Fruit fly (Drosophila melanogaster) whole organism, embryonic: ENCODE data around the gene Klp10A.

Experiments
- ATbp ChIP-seq: fragments of 200-800 bp; sonication (Bioruptor generic); optimal IDR thresholded peaks from 2 replicates; lab custom pipeline; 2017; ENCODE audit warnings: missing biosample characterization, mild to moderate bottlenecking, missing genetic modification characterization, missing genetic modification reagents
- Adf1 ChIP-seq: fragments of 200-800 bp; sonication (Bioruptor generic); IDR thresholded peaks from 2 replicates; pipeline ENCODE4 v1.3.6; 2022; ENCODE audit warnings: missing biosample characterization, missing genetic modification characterization
- Atf-2 ChIP-seq: fragments of 200-800 bp; sonication (Bioruptor generic); optimal IDR thresholded peaks from 2 replicates; lab custom pipeline; 2016; ENCODE audit warnings: missing biosample characterization, missing genetic modification characterization
- Bdp1 ChIP-seq: fragments of 200-800 bp; sonication (Bioruptor generic); optimal IDR thresholded peaks from 3 replicates; lab custom pipeline; 2016; ENCODE audit warnings: missing biosample characterization, missing genetic modification characterization
- BtbVII ChIP-seq: fragments of 200-800 bp; sonication (Bioruptor generic); optimal IDR thresholded peaks from 3 replicates; lab custom pipeline; 2017; ENCODE audit warnings: missing biosample characterization, mild to moderate bottlenecking, missing genetic modification characterization
- CG10462 ChIP-seq: fragments of 200-800 bp; sonication (Bioruptor generic); optimal IDR thresholded peaks from 2 replicates; lab custom pipeline; 2016; ENCODE audit warnings: missing biosample characterization, missing genetic modification characterization
- CG11696 ChIP-seq: fragments of 200-800 bp; sonication (Bioruptor generic); IDR thresholded peaks from 2 replicates; pipeline ENCODE4 v1.3.6; 2022; ENCODE audit warnings: missing biosample characterization, missing genetic modification characterization
- CG14014 ChIP-seq: fragments of 200-800 bp; sonication (Bioruptor generic); IDR thresholded peaks from 2 replicates; pipeline ENCODE4 v1.3.6; 2022; ENCODE audit warnings: missing biosample characterization, missing genetic modification characterization
- CG14667 ChIP-seq: fragments of 200-800 bp; sonication (Bioruptor generic); IDR thresholded peaks from 2 replicates; pipeline ENCODE4 v1.3.6; 2022; ENCODE audit warnings: missing biosample characterization, missing genetic modification characterization
- CG14710 ChIP-seq: fragments of 200-800 bp; sonication (Bioruptor generic); optimal IDR thresholded peaks from 3 replicates; lab custom pipeline; 2019; ENCODE audit warnings: missing biosample characterization, mild to moderate bottlenecking, missing genetic modification characterization, moderate library complexity
- CG17186 ChIP-seq: fragments of 200-800 bp; sonication (Bioruptor generic); optimal IDR thresholded peaks from 3 replicates; lab custom pipeline; 2017; ENCODE audit warnings: missing biosample characterization, missing genetic modification reagents, missing genetic modification characterization
- CG17359 ChIP-seq: fragments of 200-800 bp; sonication (Bioruptor generic); optimal IDR thresholded peaks from 3 replicates; lab custom pipeline; 2018; ENCODE audit warnings: missing biosample characterization, mild to moderate bottlenecking, missing genetic modification characterization, moderate library complexity
- CG18011 ChIP-seq: fragments of 200-800 bp; sonication (Bioruptor generic); optimal IDR thresholded peaks from 2 replicates; lab custom pipeline; 2017; ENCODE audit warnings: missing biosample characterization, missing genetic modification characterization, mild to moderate bottlenecking, moderate library complexity, missing genotype
- CG30020 ChIP-seq: fragments of 200-800 bp; optimal IDR thresholded peaks from 2 replicates; lab custom pipeline; 2019; ENCODE audit warnings: missing biosample characterization, mild to moderate bottlenecking, missing genetic modification characterization, moderate library complexity
- CG34376 ChIP-seq: fragments of 200-800 bp; sonication (Bioruptor generic); optimal IDR thresholded peaks from 2 replicates; lab custom pipeline; 2018; ENCODE audit warnings: missing biosample characterization, mild to moderate bottlenecking, missing genetic modification characterization
- CG3995 ChIP-seq: fragments of 200-800 bp; sonication (Bioruptor generic); optimal IDR thresholded peaks from 3 replicates; lab custom pipeline; 2016; ENCODE audit warnings: missing biosample characterization, missing genetic modification characterization
- CG6813 ChIP-seq: fragments of 200-800 bp; sonication (Bioruptor generic); optimal IDR thresholded peaks from 2 replicates; lab custom pipeline; 2017; ENCODE audit warnings: missing biosample characterization, missing genetic modification characterization, mild to moderate bottlenecking, moderate library complexity, missing genetic modification reagents
- CG6854 ChIP-seq: fragments of 200-800 bp; sonication (Bioruptor generic); optimal IDR thresholded peaks from 3 replicates; lab custom pipeline; 2017; ENCODE audit warnings: missing biosample characterization, mild to moderate bottlenecking, missing genetic modification characterization
- CG7839 ChIP-seq: fragments of 200-800 bp; sonication (Bioruptor generic); optimal IDR thresholded peaks from 3 replicates; lab custom pipeline; 2018; ENCODE audit warnings: missing biosample characterization, mild to moderate bottlenecking, missing genetic modification characterization, moderate library complexity
- CG8388 ChIP-seq: fragments of 200-800 bp; sonication (Bioruptor generic); optimal IDR thresholded peaks from 2 replicates; lab custom pipeline; 2019; ENCODE audit warnings: missing biosample characterization, mild to moderate bottlenecking, missing genetic modification characterization, moderate library complexity
- CG9215 ChIP-seq: fragments of 200-800 bp; sonication (Bioruptor generic); IDR thresholded peaks from 2 replicates; pipeline ENCODE4 v1.3.6; 2022; ENCODE audit warnings: missing biosample characterization, missing genetic modification characterization
- CG9609 ChIP-seq: fragments of 200-800 bp; sonication (Bioruptor generic); optimal IDR thresholded peaks from 3 replicates; lab custom pipeline; 2016; ENCODE audit warnings: missing biosample characterization, missing genetic modification characterization
- Doc2 ChIP-seq: fragments of 200-800 bp; sonication (Bioruptor generic); IDR thresholded peaks from 2 replicates; pipeline ENCODE4 v1.3.6; 2022; ENCODE audit warnings: missing biosample characterization, missing genetic modification characterization
- GATAe ChIP-seq: fragments of 200-800 bp; sonication (Bioruptor generic); conservative IDR thresholded peaks from 2 replicates; pipeline ENCODE4 v1.3.6; 2022; ENCODE audit warnings: missing biosample characterization, missing genetic modification characterization
- Kr ChIP-seq: fragments of 200-800 bp; sonication (Bioruptor generic); optimal IDR thresholded peaks from 2 replicates; lab custom pipeline; 2017; ENCODE audit warnings: missing biosample characterization, mild to moderate bottlenecking, missing genetic modification characterization
- Mad ChIP-seq: fragments of 200-800 bp; sonication (Bioruptor generic); optimal IDR thresholded peaks from 2 replicates; lab custom pipeline; 2016; ENCODE audit warnings: missing biosample characterization, missing genetic modification characterization
- PHDP ChIP-seq: fragments of 200-800 bp; sonication (Bioruptor generic); optimal IDR thresholded peaks from 3 replicates; lab custom pipeline; 2018; ENCODE audit warnings: missing biosample characterization, mild to moderate bottlenecking, missing genetic modification characterization, moderate library complexity
- Rfx ChIP-seq: fragments of 200-800 bp; sonication (Bioruptor generic); IDR thresholded peaks from 2 replicates; pipeline ENCODE4 v1.3.6; 2022; ENCODE audit warnings: missing biosample characterization, missing genetic modification characterization
- TFAM ChIP-seq: fragments of 200-800 bp; sonication (Bioruptor generic); optimal IDR thresholded peaks from 2 replicates; lab custom pipeline; 2017; ENCODE audit warnings: missing biosample characterization, missing genetic modification characterization, inconsistent platforms
- amos ChIP-seq: fragments of 200-800 bp; sonication (Bioruptor generic); IDR thresholded peaks from 2 replicates; pipeline ENCODE4 v1.3.6; 2022; ENCODE audit warnings: missing biosample characterization, missing genetic modification characterization; ENCODE audit not compliant: partially characterized antibody
- ap ChIP-seq: fragments of 200-800 bp; sonication (Bioruptor generic); IDR thresholded peaks from 2 replicates; pipeline ENCODE4 v1.3.6; 2022; ENCODE audit warnings: missing biosample characterization, missing genetic modification characterization
- cas ChIP-seq: fragments of 200-800 bp; sonication (Bioruptor generic); IDR thresholded peaks from 2 replicates; pipeline ENCODE4 v1.3.6; 2022; ENCODE audit warnings: missing biosample characterization, missing genetic modification characterization
- corto ChIP-seq: fragments of 200-800 bp; sonication (Bioruptor generic); optimal IDR thresholded peaks from 2 replicates; lab custom pipeline; 2016; ENCODE audit warnings: missing biosample characterization, mild to moderate bottlenecking, missing genetic modification characterization, moderate library complexity
- crol ChIP-seq: fragments of 200-800 bp; sonication (Bioruptor generic); IDR thresholded peaks from 2 replicates; pipeline ENCODE4 v1.3.6; 2022; ENCODE audit warnings: missing biosample characterization, missing genetic modification characterization
- dmrt99B ChIP-seq: fragments of 200-800 bp; sonication (Bioruptor generic); optimal IDR thresholded peaks from 2 replicates; lab custom pipeline; 2018; ENCODE audit warnings: missing biosample characterization, mild to moderate bottlenecking, missing genetic modification characterization, moderate library complexity
- dpn ChIP-seq, 2 experiments: fragments of 200-800 bp; sonication (Bioruptor generic); optimal IDR thresholded peaks; 3 replicates each; lab custom pipeline; 2016; ENCODE audit warnings: missing biosample characterization in 2 of 2, missing genetic modification characterization in 2 of 2
- ewg ChIP-seq: fragments of 200-800 bp; sonication (Bioruptor generic); optimal IDR thresholded peaks from 3 replicates; lab custom pipeline; 2017; ENCODE audit warnings: mild to moderate bottlenecking, missing biosample characterization, missing genetic modification reagents, missing genetic modification characterization
- nom ChIP-seq: fragments of 200-800 bp; sonication (Bioruptor generic); optimal IDR thresholded peaks from 2 replicates; lab custom pipeline; 2017; ENCODE audit warnings: missing biosample characterization, missing genetic modification characterization, mild to moderate bottlenecking, moderate library complexity, missing genetic modification reagents
- pita ChIP-seq: fragments of 200-800 bp; sonication (Bioruptor generic); optimal IDR thresholded peaks from 2 replicates; lab custom pipeline; 2017; ENCODE audit warnings: missing biosample characterization, mild to moderate bottlenecking, missing genetic modification characterization
- rib ChIP-seq: fragments of 200-800 bp; sonication (Bioruptor generic); IDR thresholded peaks from 2 replicates; pipeline ENCODE4 v1.3.6; 2022; ENCODE audit warnings: missing biosample characterization, missing genetic modification characterization
- sens ChIP-seq: fragments of 200-800 bp; sonication (Bioruptor generic); peaks from one replicate; lab custom pipeline; 2016; ENCODE audit warnings: missing biosample characterization, missing genetic modification characterization
- tin ChIP-seq: fragments of 200-800 bp; sonication (Bioruptor generic); optimal IDR thresholded peaks from 3 replicates; lab custom pipeline; 2016; ENCODE audit warnings: missing biosample characterization, missing genetic modification characterization
- z ChIP-seq: fragments of 200-800 bp; sonication (Bioruptor generic); IDR thresholded peaks from 3 replicates; pipeline ENCODE4 v1.3.6; 2022; ENCODE audit warnings: missing biosample characterization, missing genetic modification characterization

The Klp10A gene

dm6 chrX:11143820-11144219 is 6.9 kb upstream of the Klp10A start, which contains the start of gene CG15201:
Gene CG15201 (plus strand): TSS chrX:11144120.
- 0 out of 3 replicates have a peak, but pooled peaks have one; percentile 25 for TF ChIP-seq z (GFP tag; lab: Robert Waterston, UW)
- TF ChIP-seq CG17359 (tag; lab: Kevin White, UChicago) = no peak

- peak; percentile 50 for TF ChIP-seq dmrt99B (tag; lab: Kevin White, UChicago)
- no peak for TF ChIP-seq ap (GFP tag; lab: Robert Waterston, UW)
- no peak for TF ChIP-seq corto (GFP tag; lab: Kevin White, UChicago)
- TF ChIP-seq CG10462 = no peak
- TF ChIP-seq CG7839 = peak; percentile 46
- peak in 1 of 2 experiments; percentile 8 for TF ChIP-seq dpn (GFP tag; optimal IDR thresholded peaks at IDR 0.05; lab: Kevin White, UChicago)
- TF ChIP-seq, all 482 proteins: peak for 3
Observed at dm6 chrX:11141785-11142591, 5.1 kb upstream of the Klp10A start, which contains the start of the genes CG15199 and CG15202. Gene CG15199 (minus strand): TSS chrX:11141835. Gene CG15202 (plus strand): TSS chrX:11142541.

dm6 chrX:11140163-11140562 is 3.2 kb upstream of the Klp10A start, which contains the start of gene ssp7:
Gene ssp7 (minus strand): TSS chrX:11140263.
- TF ChIP-seq CG34376 (peak; percentile 20), CG18011 (GFP tag; lab: Kevin White, UChicago) (no peak), CG11696 (GFP tag; lab: Robert Waterston, UW) (no peak), crol (GFP tag; lab: Robert Waterston, UW) (no peak), CG9215 (no peak), CG9609 (GFP tag; lab: Kevin White, UChicago) (no peak), Bdp1 (no peak)

dm6 chrX:11137566-11138186 is 758 bp upstream of the Klp10A start, which contains the start of gene CDK2AP1:
Gene CDK2AP1 (plus strand): TSS chrX:11137859.
- peak; percentile 33 for TF ChIP-seq CG3995 (GFP tag; lab: Kevin White, UChicago)
- TF ChIP-seq TFAM = no peak
- TF ChIP-seq CG6854 = no peak
- TF ChIP-seq pita (GFP tag; lab: Kevin White, UChicago) = no peak
- TF ChIP-seq CG14710 (tag; lab: Kevin White, UChicago) = peak; percentile 66
- TF ChIP-seq Mad (GFP tag; lab: Kevin White, UChicago) = no peak
- TF ChIP-seq Atf-2 (GFP tag; lab: Kevin White, UChicago) = peak; percentile 18
- peak; percentile 91 for TF ChIP-seq sens (GFP tag; lab: Kevin White, UChicago)
- no peak for TF ChIP-seq Doc2
- TF ChIP-seq CG14667 (GFP tag; lab: Robert Waterston, UW) = no peak
- TF ChIP-seq PHDP = peak; percentile 6
- no peak for TF ChIP-seq Kr
- no peak for TF ChIP-seq CG9215
- peak; percentile 94 for TF ChIP-seq CG30020 (tag; lab: Kevin White, UChicago)
- peak; percentile 10 for TF ChIP-seq ewg
- TF ChIP-seq CG6813 (GFP tag; lab: Kevin White, UChicago) = no peak
- no peak for TF ChIP-seq rib (GFP tag; lab: Robert Waterston, UW)
- no peak for TF ChIP-seq BtbVII (GFP tag; lab: Kevin White, UChicago)
- peak; percentile 11 for TF ChIP-seq CG17186 (GFP tag; lab: Kevin White, UChicago)
- no peak for TF ChIP-seq GATAe (GFP tag; lab: Robert Waterston, UW)
- no peak for TF ChIP-seq cas
- TF ChIP-seq amos (GFP tag; lab: Robert Waterston, UW) = peak; percentile 80
- TF ChIP-seq tin = peak; percentile 27
- TF ChIP-seq Adf1 = no peak
- TF ChIP-seq CG8388 (GFP tag; lab: Kevin White, UChicago) = no peak
- no peak for TF ChIP-seq Bdp1
- TF ChIP-seq ATbp (GFP tag; lab: Kevin White, UChicago) = no peak
- TF ChIP-seq CG14014 = 0 out of 2 replicates have a peak, but pooled peaks have one; percentile 17
- TF ChIP-seq nom (GFP tag; lab: Kevin White, UChicago) = peak; percentile 8
- TF ChIP-seq Rfx (GFP tag; lab: Robert Waterston, UW) = peak; percentile 72
